Worm (Caenorhabditis elegans) whole organism, L4/young adult: ENCODE measurements around the gene F17H10.4.

ENCODE experiments used
- W03F9.2 ChIP-seq: fragments of 150-350 bp; optimal IDR thresholded peaks from 2 replicates; lab custom pipeline; 2014; ENCODE audit warnings: missing biosample characterization, missing genetic modification characterization
- him-1 ChIP-seq: sonication (generic microtip); optimal IDR thresholded peaks from 2 replicates; lab custom pipeline; 2016; ENCODE audit warnings: missing genotype, missing genetic modification reagents, missing genetic modification characterization, missing compliant biosample characterization

DNA sequence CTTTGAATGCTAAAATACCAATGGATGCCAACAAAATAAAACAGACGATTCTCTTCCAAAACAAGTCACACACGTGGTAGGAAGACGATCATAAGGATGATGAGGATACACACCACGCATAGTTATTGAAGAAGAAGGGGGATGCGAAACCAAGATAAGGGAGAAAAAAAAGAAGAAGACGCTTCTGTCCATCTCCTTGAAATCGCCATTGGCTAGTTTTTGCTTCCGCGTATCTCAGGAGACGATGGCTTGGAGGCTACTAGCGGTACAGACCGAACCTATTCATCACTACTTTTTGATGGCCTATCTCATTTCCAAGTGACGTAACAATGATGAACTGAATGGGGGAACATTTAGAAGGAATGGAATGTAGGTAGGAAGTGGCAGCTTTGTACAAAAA, 38.0 kb upstream of the F17H10.4 start:
- TF ChIP-seq him-1 (tag; lab: Kevin White, UChicago) (no peak), W03F9.2 (tag; lab: Kevin White, UChicago) (no peak)
